Fruit fly (Drosophila melanogaster) whole organism: ENCODE data around the gene Hgsnat.

Experiments
- CG8478 ChIP-seq: fragments of >200 bp; optimal IDR thresholded peaks from 2 replicates; lab custom pipeline; 2018; ENCODE audit warnings: inconsistent platforms
- pan ChIP-seq: fragments of >200 bp; optimal IDR thresholded peaks from 2 replicates; lab custom pipeline; 2017
- psq ChIP-seq: fragments of >200 bp; optimal IDR thresholded peaks from 2 replicates; lab custom pipeline; 2017
- usp ChIP-seq: fragments of >200 bp; optimal IDR thresholded peaks from 2 replicates; lab custom pipeline; 2017; ENCODE audit warnings: missing biosample characterization, missing genetic modification characterization, mixed read lengths

DNA sequence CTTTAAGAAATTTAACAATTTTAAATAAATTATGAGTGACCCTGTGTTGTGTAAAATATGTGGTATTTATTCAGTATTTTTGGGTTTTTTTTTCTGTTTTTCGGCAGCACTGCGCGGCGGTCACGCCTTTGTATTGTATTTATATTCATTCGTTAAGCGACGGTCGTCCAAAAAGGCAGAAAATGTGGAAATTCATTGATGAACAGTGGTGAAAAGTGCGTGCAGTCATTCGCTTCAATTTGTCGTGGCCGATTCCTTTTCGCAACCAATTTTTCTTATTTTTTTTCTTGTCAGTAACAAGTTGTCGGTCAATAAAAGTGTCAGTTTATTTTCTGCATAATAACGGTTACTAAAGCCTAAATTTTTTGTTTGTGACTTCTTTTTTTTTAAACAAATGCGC is 20.5 kb downstream of the Hgsnat start, which contains the start of gene Ptp4E:
- TF ChIP-seq CG8478 (lab: Kevin White, UChicago) (no peak), psq (lab: Kevin White, UChicago) (no peak), usp (GFP tag; lab: Kevin White, UChicago) (no peak), pan (lab: Kevin White, UChicago) (no peak)
